Worm (Caenorhabditis elegans) whole organism, early embryonic: ENCODE results near the gene str-221.

ENCODE experiments used
- F13C5.2 ChIP-seq: sonication (generic microtip); optimal IDR thresholded peaks from 2 replicates; lab custom pipeline; 2017; ENCODE audit warnings: mild to moderate bottlenecking, missing genetic modification characterization, inconsistent platforms, missing compliant biosample characterization
- aly-1 ChIP-seq: sonication (generic microtip); optimal IDR thresholded peaks from 2 replicates; lab custom pipeline; 2016; ENCODE audit warnings: missing genetic modification characterization, missing compliant biosample characterization
- ama-1 ChIP-seq: fragments of 150-350 bp; optimal IDR thresholded peaks from 2 replicates; lab custom pipeline; 2014
- ceh-13 ChIP-seq: fragments of 200-800 bp; sonication (Bioruptor generic); optimal IDR thresholded peaks from 2 replicates; lab custom pipeline; 2018; ENCODE audit warnings: mild to moderate bottlenecking, missing genetic modification characterization, missing compliant biosample characterization
- ceh-36 ChIP-seq: sonication (generic microtip); optimal IDR thresholded peaks from 2 replicates; lab custom pipeline; 2016; ENCODE audit warnings: missing genetic modification characterization, inconsistent platforms, missing compliant biosample characterization
- ets-7 ChIP-seq: sonication (generic microtip); optimal IDR thresholded peaks from 2 replicates; lab custom pipeline; 2016; ENCODE audit warnings: missing genotype, missing genetic modification characterization, missing compliant biosample characterization
- pes-1 ChIP-seq: fragments of 200-800 bp; sonication (Bioruptor generic); IDR thresholded peaks from 2 replicates; pipeline ENCODE4 v1.3.6; 2022; ENCODE audit warnings: missing genetic modification reagents, missing genetic modification characterization, missing compliant biosample characterization
- sea-1 ChIP-seq: fragments of 200-800 bp; sonication (Bioruptor generic); conservative IDR thresholded peaks from 2 replicates; pipeline ENCODE4 v1.3.6; 2022; ENCODE audit warnings: missing genetic modification characterization, missing compliant biosample characterization
- tbx-37 ChIP-seq: fragments of 200-800 bp; sonication (Bioruptor generic); conservative IDR thresholded peaks from 2 replicates; pipeline ENCODE4 v1.3.6; 2022; ENCODE audit warnings: missing genetic modification reagents, missing genetic modification characterization, missing compliant biosample characterization

DNA sequence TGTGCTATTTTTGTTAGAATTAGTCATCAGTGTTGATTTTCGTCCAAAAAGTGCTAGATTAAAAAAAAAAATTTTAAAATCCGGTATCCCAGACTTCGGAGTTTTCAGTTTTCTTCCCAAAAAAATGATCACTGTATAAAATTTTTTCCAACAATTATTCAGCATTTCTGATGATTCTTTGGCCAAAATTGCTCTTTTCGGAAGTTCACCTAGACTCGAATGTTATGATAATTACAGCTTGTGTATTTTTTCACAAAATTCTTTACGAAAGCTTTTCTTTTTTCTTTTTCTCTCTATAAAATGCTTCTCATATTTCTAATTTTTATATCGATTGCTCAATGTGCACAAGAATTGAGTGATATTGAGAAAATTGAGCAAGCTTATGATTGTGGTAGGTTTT, 8.4 kb upstream of the str-221 start, which contains the start of gene irld-17:
- TF ChIP-seq sea-1 (no peak), ama-1 (lab: Kevin White, UChicago) (no peak), ets-7 (tag; lab: Kevin White, UChicago) (no peak), pes-1 (GFP tag; lab: Robert Waterston, UW) (no peak), ceh-13 (GFP tag; lab: Kevin White, UChicago) (no peak), ceh-36 (no peak), aly-1 (tag; lab: Kevin White, UChicago) (no peak), F13C5.2 (tag; lab: Kevin White, UChicago) (no peak), tbx-37 (GFP tag; lab: Robert Waterston, UW) (no peak)
